Fruit fly (Drosophila melanogaster): Measurements from ENCODE around the gene CG31200.

The CG31200 gene

DNA sequence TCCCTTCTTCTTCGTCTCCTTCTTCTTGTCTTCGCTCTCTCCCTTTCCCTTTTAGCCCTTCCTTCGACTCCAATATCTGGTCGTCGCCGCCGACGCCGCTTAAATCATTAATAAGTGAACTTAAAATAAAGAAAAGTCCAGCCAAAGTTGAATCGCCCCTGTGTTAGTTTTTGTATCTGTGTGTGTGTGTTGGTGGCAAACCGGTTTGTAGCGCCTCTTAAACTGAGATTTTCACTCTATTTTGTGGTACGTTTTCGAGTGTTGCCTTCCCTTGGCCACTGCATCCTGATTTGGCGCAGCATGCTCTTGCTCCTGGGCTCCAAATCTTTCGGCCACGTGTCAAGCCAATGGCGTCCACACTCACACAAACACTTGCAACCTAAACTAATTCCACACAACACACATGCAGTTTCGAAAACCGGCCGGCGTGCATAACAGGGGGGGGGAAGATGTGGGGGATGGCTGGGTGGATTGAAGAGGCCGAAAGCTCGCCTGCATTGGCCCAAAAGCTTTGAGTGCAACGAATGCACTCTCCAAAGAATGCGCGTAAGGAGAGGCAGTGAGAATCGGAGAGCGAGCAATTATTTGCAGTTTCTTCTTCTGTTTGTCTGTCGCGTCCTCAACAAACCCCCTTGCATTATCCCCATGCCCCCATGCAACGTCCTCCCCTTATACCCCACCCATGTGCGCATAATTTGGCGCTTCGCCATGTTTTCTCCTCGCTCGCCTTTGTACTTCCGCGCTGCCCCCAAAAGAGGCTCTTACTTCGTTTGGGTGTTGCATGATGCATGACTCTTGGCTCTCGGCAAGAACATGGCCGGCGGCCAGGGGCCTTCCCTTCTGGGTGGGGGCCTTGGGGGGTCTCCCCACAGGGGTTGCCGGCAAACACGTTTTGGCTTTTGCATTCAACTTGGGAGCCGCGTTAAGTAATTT is 39.6 kb upstream of the CG31200 start (continued):
- peak; percentile 67 for TF ChIP-seq dsx (GFP tag; optimal IDR thresholded peaks at IDR 0.05; ENCODE audit: poor library complexity, severe bottlenecking)
- peak; percentile 50 for TF ChIP-seq svp (GFP tag)
- TF ChIP-seq pdm3 (GFP tag; optimal IDR thresholded peaks at IDR 0.05): no peak
- no peak for TF ChIP-seq CG4318 (GFP tag; optimal IDR thresholded peaks at IDR 0.05)
- TF ChIP-seq CG15336 (GFP tag; IDR thresholded peaks at IDR 0.05): peak; percentile 73; the same call in 1 of the 2 replicates
- TF ChIP-seq CG6792 (GFP tag; optimal IDR thresholded peaks at IDR 0.05): no peak
- TF ChIP-seq Met (GFP tag; optimal IDR thresholded peaks at IDR 0.05): peak; percentile 26
- no peak for TF ChIP-seq acj6 (GFP tag; optimal IDR thresholded peaks at IDR 0.05)
- TF ChIP-seq CG34406 (GFP tag; optimal IDR thresholded peaks at IDR 0.05): no peak
- no peak for TF ChIP-seq Smox (GFP tag; optimal IDR thresholded peaks at IDR 0.05)
- no peak for TF ChIP-seq Sox102F (GFP tag; optimal IDR thresholded peaks at IDR 0.05)
- no peak for TF ChIP-seq cyc (GFP tag; optimal IDR thresholded peaks at IDR 0.05)
- peak; percentile 23 for TF ChIP-seq CG3032 (tag; optimal IDR thresholded peaks at IDR 0.05)
- peak; percentile 39 for TF ChIP-seq CG3919 (GFP tag; optimal IDR thresholded peaks at IDR 0.05)
- TF ChIP-seq Eip75B (GFP tag; optimal IDR thresholded peaks at IDR 0.05): no peak
- no peak for TF ChIP-seq CG10631 (GFP tag; optimal IDR thresholded peaks at IDR 0.05)
- TF ChIP-seq Sox15 (GFP tag; optimal IDR thresholded peaks at IDR 0.05): no peak
- no peak for TF ChIP-seq dac (GFP tag; optimal IDR thresholded peaks at IDR 0.05)
- no peak for TF ChIP-seq Hr38 (GFP tag; optimal IDR thresholded peaks at IDR 0.05)
- peak; percentile 25 for TF ChIP-seq CG32006 (GFP tag; optimal IDR thresholded peaks at IDR 0.05)
- no peak for TF ChIP-seq fd85E (GFP tag; optimal IDR thresholded peaks at IDR 0.05)
- peak; percentile 18 for TF ChIP-seq Eip78C (GFP tag)
- TF ChIP-seq OdsH (GFP tag; optimal IDR thresholded peaks at IDR 0.05): no peak
- TF ChIP-seq CG8119 (GFP tag; IDR thresholded peaks at IDR 0.05): peak; percentile 58; the same call in 2 of the 3 replicates
- peak; percentile 67 for TF ChIP-seq Blimp-1 (GFP tag; optimal IDR thresholded peaks at IDR 0.05)
- no peak for TF ChIP-seq CG10669 (GFP tag; optimal IDR thresholded peaks at IDR 0.05)
- TF ChIP-seq CG8319 (GFP tag; optimal IDR thresholded peaks at IDR 0.05): no peak
- TF ChIP-seq Hr39 (GFP tag; optimal IDR thresholded peaks at IDR 0.05): no peak
- no peak for TF ChIP-seq CG31627 (GFP tag; optimal IDR thresholded peaks at IDR 0.05)
- TF ChIP-seq Hr4 (GFP tag; optimal IDR thresholded peaks at IDR 0.05): no peak
- TF ChIP-seq Eip93F (GFP tag; optimal IDR thresholded peaks at IDR 0.05): no peak
- TF ChIP-seq CG11762 (GFP tag; optimal IDR thresholded peaks at IDR 0.05; ENCODE audit: insufficient read depth): no peak
- no peak for TF ChIP-seq Ets96B (tag; optimal IDR thresholded peaks at IDR 0.05)
- TF ChIP-seq lz (GFP tag; optimal IDR thresholded peaks at IDR 0.05): no peak
- peak; percentile 14 for TF ChIP-seq CG6808 (GFP tag; optimal IDR thresholded peaks at IDR 0.05)
- peak; percentile 40 to 56 for TF ChIP-seq salr (GFP tag; optimal IDR thresholded peaks at IDR 0.05)
- no peak for TF ChIP-seq CG11902 (GFP tag; optimal IDR thresholded peaks at IDR 0.05)
- no peak for TF ChIP-seq spab (GFP tag; optimal IDR thresholded peaks at IDR 0.05)
- TF ChIP-seq CG6163 (GFP tag; IDR thresholded peaks at IDR 0.05): peak; percentile 76
- peak; percentile 47 for TF ChIP-seq CG6276 (GFP tag; optimal IDR thresholded peaks at IDR 0.05)

All from whole organism, prepupa.